Worm (Caenorhabditis elegans): ENCODE data around the gene Y5H2A.4.
A peak's percentile ranks its signal among the peaks of the same experiment; 100 is the strongest.

The Y5H2A.4 gene

ce11 chrV:2228781-2229180, 45.4 kb downstream of the Y5H2A.4 start, which contains the start of gene nhr-126 (continued):
- no peak for TF ChIP-seq nhr-47 (tag; optimal IDR thresholded peaks at IDR 0.05)

- TF ChIP-seq efl-1 (optimal IDR thresholded peaks at IDR 0.05) (no peak), efl-1 (GFP tag; optimal IDR thresholded peaks at IDR 0.05 in 1 of 2) (peak in 1 of 2 experiments; percentile 15), nhr-28 (tag; optimal IDR thresholded peaks at IDR 0.05) (no peak), grh-1 (GFP tag; IDR thresholded peaks at IDR 0.05) (no peak)
Measured at ce11 chrV:2226903-2227302, 47.2 kb downstream of the Y5H2A.4 start, which contains the start of gene nhr-18. nhr-18 (plus strand) TSS chrV:2227203.

- no peak for TF ChIP-seq aha-1 (tag; optimal IDR thresholded peaks at IDR 0.05)
- TF ChIP-seq dsc-1 (tag; optimal IDR thresholded peaks at IDR 0.05) = no peak
- no peak for TF ChIP-seq isw-1 (GFP tag; IDR thresholded peaks at IDR 0.05)
- TF ChIP-seq ceh-8 (GFP tag; optimal IDR thresholded peaks at IDR 0.05) = no peak
- no peak for TF ChIP-seq unc-30 (tag; optimal IDR thresholded peaks at IDR 0.05)
Measured at ce11 chrV:2225130-2225529, 49.0 kb downstream of the Y5H2A.4 start, which contains the start of gene nhr-103. nhr-103 (plus strand) TSS chrV:2225430.
